Fruit fly (Drosophila melanogaster): ENCODE results near the gene CG33127.

- TF ChIP-seq kay (GFP tag; ENCODE audit: borderline replicate concordance) (no peak), Hr96 (GFP tag; optimal IDR thresholded peaks at IDR 0.05) (no peak), bab1 (GFP tag; optimal IDR thresholded peaks at IDR 0.05) (no peak), toe (GFP tag; optimal IDR thresholded peaks at IDR 0.05) (no peak)
These were observed 31.5 kb upstream of the CG33127 start for dm6 chr2L:290373-290772.
